Worm (Caenorhabditis elegans): ENCODE data around the gene ZK1320.11.
A peak's percentile ranks its signal among the peaks of the same experiment; 100 is the strongest.

ZK1320.11 gene

DNA sequence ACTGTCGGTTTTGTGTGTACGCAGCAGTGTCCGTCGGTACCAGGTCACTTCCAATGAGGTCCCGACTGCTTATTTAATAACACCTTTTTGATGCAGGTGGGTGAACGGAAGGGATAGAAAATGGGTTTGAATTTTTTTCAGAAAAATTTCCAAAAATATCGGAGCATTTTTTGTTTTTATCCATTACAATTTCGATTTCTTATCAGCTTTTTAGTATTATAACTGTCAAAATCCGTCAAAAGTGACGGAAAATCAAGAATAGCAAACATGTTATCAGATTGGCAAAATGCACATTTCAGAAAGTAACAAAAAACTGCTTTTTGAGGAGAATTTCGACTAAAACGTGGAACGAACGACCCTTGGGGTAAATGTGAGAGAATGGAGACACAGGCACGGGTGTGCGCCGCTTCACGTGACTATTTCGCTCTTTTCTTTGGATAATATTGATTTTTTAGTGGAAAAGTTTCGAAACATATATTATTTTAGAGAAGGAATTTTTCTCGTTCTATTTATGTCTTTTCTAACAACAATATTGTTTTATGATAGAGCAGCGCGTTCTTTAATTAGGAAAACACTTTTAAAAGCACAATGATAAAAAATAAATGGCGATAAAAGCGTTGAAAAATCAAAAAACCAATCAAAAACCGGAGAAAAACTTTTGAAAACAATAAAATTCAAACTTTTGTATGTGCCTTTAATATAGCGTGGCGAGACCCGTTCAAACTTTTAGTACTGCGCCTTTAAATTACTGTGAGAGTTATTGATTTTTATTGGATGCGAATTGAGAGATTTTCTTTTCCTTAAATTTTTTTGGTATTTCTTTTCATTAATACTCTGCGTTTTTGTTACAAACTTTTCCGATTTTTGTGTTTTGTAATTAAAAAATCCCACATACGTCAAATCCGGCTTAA lies 20.2 kb upstream of the ZK1320.11 start, which contains the start of gene sqv-8:
TSS of gene sqv-8 (plus strand) at position 51 of the 911 bp plus-strand sequence.
- no peak for TF ChIP-seq W03F9.2 (tag; optimal IDR thresholded peaks at IDR 0.05)

DNA sequence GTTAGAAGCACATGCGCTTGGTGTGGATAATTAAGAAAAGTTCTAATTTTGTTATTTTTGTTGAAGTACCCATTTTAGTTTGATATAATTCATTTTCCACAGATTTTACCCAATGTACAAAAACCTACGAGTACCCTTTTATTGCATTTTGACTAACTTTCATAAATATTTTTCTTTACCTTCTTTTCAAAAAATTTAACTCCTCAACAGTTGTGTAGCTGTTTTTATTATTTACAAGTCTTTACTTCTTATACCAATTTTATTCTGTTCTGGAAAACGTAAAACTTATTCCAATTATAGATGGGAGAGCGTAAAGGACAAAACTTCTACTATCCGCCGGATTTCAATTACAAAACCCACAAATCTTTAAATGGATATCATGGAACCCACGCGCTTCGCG lies 18.2 kb upstream of the ZK1320.11 start, which contains the start of gene ZK1307.9:
TSS of gene ZK1307.9 (plus strand) at position 301 of the 400 bp plus-strand sequence.
- TF ChIP-seq W03F9.2 (tag; optimal IDR thresholded peaks at IDR 0.05) (no peak), dao-5 (tag; optimal IDR thresholded peaks at IDR 0.05) (no peak), him-1 (tag; optimal IDR thresholded peaks at IDR 0.05) (no peak)

DNA sequence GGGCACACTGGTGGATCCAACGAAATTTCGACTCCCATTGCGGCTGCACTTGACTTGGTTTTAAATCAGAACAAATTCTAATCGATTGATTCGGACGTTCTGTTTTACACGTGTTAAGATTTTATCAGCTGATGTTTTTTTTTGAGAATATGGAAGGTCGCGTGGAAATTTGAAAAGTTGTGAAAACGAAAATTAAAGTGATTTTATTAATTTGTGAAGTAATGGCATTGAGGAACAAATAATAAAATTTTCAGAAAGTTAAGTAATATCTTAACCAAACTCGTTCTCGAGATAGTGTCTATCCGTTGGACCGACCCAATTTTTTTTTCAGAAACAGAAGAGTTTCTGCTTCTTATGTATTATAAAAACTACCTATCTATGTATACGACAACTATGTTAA lies 15.7 kb upstream of the ZK1320.11 start, which contains the start of gene ZK1307.4:
TSS of gene ZK1307.4 (minus strand) at position 101 of the 400 bp plus-strand sequence.
- TF ChIP-seq him-1 (tag; optimal IDR thresholded peaks at IDR 0.05) (no peak), W03F9.2 (tag; optimal IDR thresholded peaks at IDR 0.05) (no peak), dao-5 (tag; optimal IDR thresholded peaks at IDR 0.05) (no peak)

DNA sequence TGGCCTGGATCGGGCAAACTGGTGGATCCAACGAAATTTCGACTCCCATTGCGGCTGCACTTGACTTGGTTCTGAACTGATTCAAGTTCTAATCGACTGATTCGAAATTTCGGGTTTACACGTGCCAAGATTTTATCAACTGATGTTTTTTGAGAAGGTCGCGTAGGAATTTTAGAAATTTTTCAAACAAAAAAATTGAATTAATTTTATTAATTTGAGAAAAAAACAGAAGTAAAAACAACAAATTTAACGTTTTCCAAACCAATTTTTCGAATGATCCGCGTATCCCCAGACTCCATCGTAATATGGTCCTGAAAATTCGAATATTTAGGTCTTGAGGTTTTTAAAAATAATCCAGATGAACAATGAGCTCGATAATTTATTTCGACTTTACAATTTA lies 14.5 kb upstream of the ZK1320.11 start, which contains the start of gene ZK1307.3:
TSS of gene ZK1307.3 (minus strand) at position 101 of the 400 bp plus-strand sequence.
- no peak for TF ChIP-seq him-1 (tag; optimal IDR thresholded peaks at IDR 0.05)
- TF ChIP-seq W03F9.2 (tag; optimal IDR thresholded peaks at IDR 0.05): no peak
- TF ChIP-seq dao-5 (tag; optimal IDR thresholded peaks at IDR 0.05): no peak

DNA sequence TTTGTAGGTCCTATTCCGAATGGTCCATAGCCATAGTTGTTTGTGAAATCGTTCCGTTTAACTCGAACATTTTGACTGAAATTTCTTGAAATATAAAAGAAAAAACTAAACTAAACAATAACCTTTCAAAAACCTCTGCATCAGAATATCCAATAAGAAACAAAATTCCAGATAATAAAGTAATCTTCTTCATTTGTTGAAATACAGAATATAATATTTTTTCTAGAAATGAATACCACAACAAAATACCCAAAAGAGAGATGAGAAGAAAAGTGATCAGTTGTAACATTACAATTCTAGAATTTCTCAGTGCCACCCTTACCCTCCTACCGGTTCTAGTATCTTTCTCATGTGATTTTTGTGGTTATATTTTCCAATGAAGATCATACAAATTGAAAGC lies 13.7 kb upstream of the ZK1320.11 start, which contains the start of gene ZK1307.2:
TSS of gene ZK1307.2 (minus strand) at position 274 of the 400 bp plus-strand sequence.
- TF ChIP-seq W03F9.2 (tag; optimal IDR thresholded peaks at IDR 0.05) (no peak), him-1 (tag; optimal IDR thresholded peaks at IDR 0.05) (no peak), dao-5 (tag; optimal IDR thresholded peaks at IDR 0.05) (no peak)

DNA sequence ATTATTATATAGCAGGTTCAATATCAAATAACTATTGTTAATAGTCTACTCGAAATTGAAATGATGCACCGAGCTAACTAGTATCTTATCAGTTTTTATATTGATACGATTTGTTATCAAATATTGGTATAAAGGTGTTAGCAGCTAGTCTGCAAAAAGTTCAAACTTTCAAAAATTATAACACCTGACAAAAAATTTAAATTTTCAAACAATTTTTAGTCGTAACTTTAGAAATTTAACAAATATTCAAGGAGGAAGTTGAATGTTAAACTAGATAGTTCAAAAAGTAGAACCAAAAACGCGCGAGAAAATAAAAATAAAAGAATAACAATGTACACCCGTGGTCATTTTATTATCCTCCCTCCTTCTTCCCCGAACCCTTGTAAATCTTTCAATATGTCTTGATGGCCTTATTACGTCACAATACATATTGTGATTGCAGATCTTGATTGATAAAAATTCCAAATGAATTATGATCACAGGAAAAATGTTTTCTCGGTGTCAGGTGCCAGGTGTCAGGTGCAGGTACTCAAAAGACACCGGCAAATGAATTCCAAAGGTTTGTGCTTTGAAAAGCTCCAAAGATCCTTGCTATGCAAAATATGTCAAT lies 11.8 kb upstream of the ZK1320.11 start, which contains the start of gene ZK1307.1:
TSS of gene ZK1307.1 (minus strand) at position 51 of the 610 bp plus-strand sequence.
- TF ChIP-seq dao-5 (tag; optimal IDR thresholded peaks at IDR 0.05) (no peak), W03F9.2 (tag; optimal IDR thresholded peaks at IDR 0.05) (no peak), him-1 (tag; optimal IDR thresholded peaks at IDR 0.05) (no peak)

DNA sequence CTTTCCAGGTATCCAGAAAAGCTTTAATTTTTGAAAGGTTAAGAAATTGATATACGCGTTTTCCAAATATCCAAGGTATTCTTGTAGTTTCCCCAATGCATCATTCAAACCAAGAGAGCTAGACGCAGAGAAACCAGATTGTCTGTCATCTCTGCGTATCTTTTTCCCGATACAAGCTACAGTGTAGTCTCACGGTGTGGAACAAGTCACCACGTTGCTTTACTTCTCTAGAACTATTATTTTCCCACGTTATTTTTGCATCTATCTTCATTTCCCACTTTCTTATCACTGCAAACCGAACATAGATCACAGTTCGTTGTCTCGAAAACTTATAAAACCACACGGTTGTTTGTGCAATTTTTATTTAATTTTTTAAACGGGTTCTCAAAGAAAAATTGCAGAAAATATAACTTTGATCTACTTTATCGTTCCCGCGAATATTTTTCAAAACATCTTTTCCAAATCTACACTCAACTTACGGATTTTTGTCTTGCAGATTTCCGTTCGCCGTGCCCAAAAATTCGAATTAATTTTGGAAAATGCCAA lies 11.1 kb upstream of the ZK1320.11 start, which contains the start of gene gstk-1:
TSS of gene gstk-1 (plus strand) at position 496 of the 546 bp plus-strand sequence.
- TF ChIP-seq W03F9.2 (tag; optimal IDR thresholded peaks at IDR 0.05) (no peak), him-1 (tag; optimal IDR thresholded peaks at IDR 0.05) (no peak), dao-5 (tag; optimal IDR thresholded peaks at IDR 0.05) (no peak)

DNA sequence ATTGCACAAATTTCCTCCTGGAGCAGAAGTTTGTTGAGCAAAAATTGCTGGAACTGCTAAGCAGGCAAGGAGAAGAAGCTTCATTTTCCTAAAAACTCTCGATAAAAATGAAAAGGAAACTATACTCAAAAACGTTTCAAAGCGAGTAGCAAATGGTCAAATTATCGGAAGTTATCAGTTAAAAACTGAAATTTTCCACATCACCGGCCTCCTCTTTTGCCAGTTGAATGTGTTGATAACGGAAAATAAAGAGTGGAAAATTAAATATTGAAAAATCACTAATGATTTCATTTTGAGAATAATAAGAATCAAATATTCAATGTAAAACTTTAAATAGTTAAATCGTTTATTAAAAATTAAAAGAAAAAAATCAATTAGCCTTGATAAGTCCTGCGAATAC lies 8.5 kb upstream of the ZK1320.11 start, which contains the start of gene ZK1320.2:
TSS of gene ZK1320.2 (minus strand) at position 88 of the 400 bp plus-strand sequence.
- TF ChIP-seq him-1 (tag; optimal IDR thresholded peaks at IDR 0.05): no peak
- TF ChIP-seq W03F9.2 (tag; optimal IDR thresholded peaks at IDR 0.05): no peak
- TF ChIP-seq dao-5 (tag; optimal IDR thresholded peaks at IDR 0.05): no peak

DNA sequence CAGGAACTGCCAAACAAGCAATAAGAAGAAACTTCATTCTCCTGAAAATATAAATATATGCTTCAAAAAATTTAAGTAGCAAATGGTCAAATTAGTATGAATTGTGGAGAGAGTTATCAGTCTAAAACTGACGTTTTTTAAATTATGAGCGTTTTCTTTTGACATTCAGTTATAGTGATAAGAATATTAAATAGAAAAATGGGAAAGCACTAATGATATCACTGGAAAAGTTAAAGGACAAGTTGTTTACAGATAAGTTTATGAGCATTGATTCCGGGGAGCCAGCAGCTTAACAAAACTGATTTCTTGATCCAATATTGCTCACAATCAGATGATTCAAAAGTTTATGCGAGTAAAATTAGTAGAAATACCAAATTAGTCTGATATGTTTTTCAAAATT lies 7.0 kb upstream of the ZK1320.11 start, which contains the start of gene ZK1320.3:
TSS of gene ZK1320.3 (minus strand) at position 41 of the 400 bp plus-strand sequence.
- TF ChIP-seq him-1 (tag; optimal IDR thresholded peaks at IDR 0.05) (no peak), W03F9.2 (tag; optimal IDR thresholded peaks at IDR 0.05) (no peak), dao-5 (tag; optimal IDR thresholded peaks at IDR 0.05) (no peak)

DNA sequence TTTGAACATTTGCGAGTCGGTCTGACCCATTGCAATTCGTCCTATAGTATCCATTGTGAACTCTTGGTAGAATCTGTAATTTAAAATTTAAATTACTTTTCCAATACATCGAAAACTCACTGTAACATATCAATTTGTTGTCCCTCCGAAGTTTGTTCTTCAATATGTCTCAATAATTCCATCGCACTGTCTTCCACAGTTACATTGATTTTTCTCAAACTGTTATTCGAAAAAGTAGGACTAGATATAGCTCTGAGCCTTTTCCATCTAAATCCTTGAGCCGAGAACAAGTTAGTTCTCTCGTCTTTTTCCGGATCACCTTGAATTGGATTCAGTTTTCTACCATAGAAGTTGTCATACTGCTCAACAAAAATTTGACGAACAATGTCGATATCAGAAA lies 5.3 kb upstream of the ZK1320.11 start:
- TF ChIP-seq dao-5 (tag; optimal IDR thresholded peaks at IDR 0.05) (no peak), W03F9.2 (tag; optimal IDR thresholded peaks at IDR 0.05) (no peak), him-1 (tag; optimal IDR thresholded peaks at IDR 0.05) (no peak)

DNA sequence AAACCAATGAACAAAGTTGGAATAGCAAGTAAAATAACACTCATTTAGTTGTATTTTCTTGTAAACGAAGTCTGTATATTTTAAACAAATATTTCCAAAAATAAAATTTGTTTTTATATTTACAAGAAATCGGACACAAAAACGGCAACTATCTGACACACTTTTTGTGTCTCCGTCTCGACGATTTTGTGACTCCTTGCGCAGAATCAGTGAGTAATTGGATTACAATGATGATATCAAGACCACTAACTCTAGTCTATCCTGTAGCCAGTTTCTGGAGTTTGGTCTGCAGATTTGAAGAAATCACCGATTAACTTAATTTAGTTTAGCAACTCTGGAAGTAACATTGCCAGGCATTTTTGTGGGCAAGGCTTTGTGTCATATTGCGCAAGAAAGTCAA lies 4.6 kb upstream of the ZK1320.11 start, which contains the start of gene cyp-13A10:
TSS of gene cyp-13A10 (minus strand) at position 88 of the 400 bp plus-strand sequence.
- no peak for TF ChIP-seq dao-5 (tag; optimal IDR thresholded peaks at IDR 0.05)
- TF ChIP-seq W03F9.2 (tag; optimal IDR thresholded peaks at IDR 0.05): no peak

DNA sequence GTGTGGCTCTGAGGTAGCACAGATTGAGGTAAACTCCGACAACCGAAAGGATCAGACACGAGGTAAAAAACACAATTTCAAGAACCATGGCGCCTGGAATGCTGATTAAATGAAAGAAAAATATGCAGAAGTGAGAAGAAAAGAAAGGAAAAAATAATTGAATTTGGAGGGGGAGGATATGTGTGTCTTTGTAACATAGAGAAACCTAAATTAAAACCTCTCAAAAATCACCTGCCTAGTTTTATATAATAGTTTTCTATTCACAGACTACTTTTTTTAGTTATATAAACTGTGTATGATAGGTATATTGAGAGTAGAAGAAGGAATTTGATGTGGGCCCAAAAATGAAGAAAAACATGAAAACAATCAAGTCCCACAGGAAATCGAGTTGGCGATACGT lies 1.8 kb upstream of the ZK1320.11 start, which contains the start of gene ZK1320.5:
TSS of gene ZK1320.5 (minus strand) at position 101 of the 400 bp plus-strand sequence.
- TF ChIP-seq dao-5 (tag; optimal IDR thresholded peaks at IDR 0.05) (no peak), W03F9.2 (tag; optimal IDR thresholded peaks at IDR 0.05) (no peak), him-1 (tag; optimal IDR thresholded peaks at IDR 0.05) (no peak)

DNA sequence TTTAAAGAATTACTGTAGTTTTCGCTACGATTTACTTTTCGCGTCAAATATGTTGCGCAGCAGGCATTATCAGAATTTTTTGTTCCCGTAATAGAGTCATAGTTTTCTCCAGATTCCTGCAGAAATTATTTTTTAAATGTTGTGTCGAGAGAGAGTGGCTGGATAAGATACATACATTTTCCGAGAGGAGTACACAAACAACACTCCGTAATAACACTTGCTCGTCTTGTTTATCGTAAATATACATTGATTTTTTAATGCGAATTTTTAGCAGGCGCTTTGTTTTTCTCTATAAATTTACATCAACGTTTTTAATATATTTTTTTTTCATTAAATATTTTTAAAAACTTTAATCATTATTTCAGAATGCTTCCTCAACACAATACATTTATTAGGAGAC lies 1.5 kb downstream of the ZK1320.11 start, which contains the start of gene taf-8:
TSS of gene taf-8 (plus strand) at position 360 of the 400 bp plus-strand sequence.
- TF ChIP-seq him-1 (tag; optimal IDR thresholded peaks at IDR 0.05): no peak
- TF ChIP-seq W03F9.2 (tag; optimal IDR thresholded peaks at IDR 0.05): peak; percentile 16
